Worm (Caenorhabditis elegans) whole organism, L1 larva: ENCODE measurements around the gene F08D12.4.

Experiments
- ces-1 ChIP-seq: fragments of 150-350 bp; optimal IDR thresholded peaks from 2 replicates; lab custom pipeline; 2014; ENCODE audit warnings: missing biosample characterization, missing genetic modification reagents, missing genetic modification characterization
- lin-39 ChIP-seq: fragments of 150-350 bp; optimal IDR thresholded peaks from 2 replicates; lab custom pipeline; 2014; ENCODE audit warnings: missing biosample characterization, missing genetic modification reagents, missing genetic modification characterization
- lsy-2 ChIP-seq, 2 experiments: fragments of 150-350 bp; optimal IDR thresholded peaks; 2 replicates each; lab custom pipeline; 2014; ENCODE audit warnings: missing biosample characterization in 2 of 2, missing genetic modification characterization in 2 of 2
- mef-2 ChIP-seq: fragments of 150-350 bp; optimal IDR thresholded peaks from 2 replicates; lab custom pipeline; 2014; ENCODE audit warnings: missing biosample characterization, missing genetic modification characterization
- nhr-76 ChIP-seq: sonication (generic microtip); optimal IDR thresholded peaks from 2 replicates; lab custom pipeline; 2017; ENCODE audit warnings: missing biosample characterization, missing genetic modification characterization
- nhr-84 ChIP-seq: sonication (generic microtip); optimal IDR thresholded peaks from 2 replicates; lab custom pipeline; 2017; ENCODE audit warnings: missing biosample characterization, missing genetic modification characterization
- nhr-90 ChIP-seq: sonication (generic microtip); optimal IDR thresholded peaks from 2 replicates; lab custom pipeline; 2016; ENCODE audit warnings: mild to moderate bottlenecking, missing genetic modification characterization, missing compliant biosample characterization; ENCODE audit not compliant: poor library complexity
- rnt-1 ChIP-seq: sonication (generic microtip); optimal IDR thresholded peaks from 2 replicates; lab custom pipeline; 2016; ENCODE audit warnings: mild to moderate bottlenecking, missing genetic modification characterization, moderate library complexity, missing compliant biosample characterization
- skn-1 ChIP-seq: fragments of 150-350 bp; optimal IDR thresholded peaks from 2 replicates; lab custom pipeline; 2014; ENCODE audit warnings: missing biosample characterization, missing genetic modification characterization
- sox-4 ChIP-seq: sonication (generic microtip); optimal IDR thresholded peaks from 2 replicates; lab custom pipeline; 2016; ENCODE audit warnings: missing genetic modification characterization, missing compliant biosample characterization
- unc-130 ChIP-seq: fragments of 150-350 bp; optimal IDR thresholded peaks from 2 replicates; lab custom pipeline; 2017; ENCODE audit warnings: missing biosample characterization, missing genetic modification characterization, inconsistent platforms

DNA sequence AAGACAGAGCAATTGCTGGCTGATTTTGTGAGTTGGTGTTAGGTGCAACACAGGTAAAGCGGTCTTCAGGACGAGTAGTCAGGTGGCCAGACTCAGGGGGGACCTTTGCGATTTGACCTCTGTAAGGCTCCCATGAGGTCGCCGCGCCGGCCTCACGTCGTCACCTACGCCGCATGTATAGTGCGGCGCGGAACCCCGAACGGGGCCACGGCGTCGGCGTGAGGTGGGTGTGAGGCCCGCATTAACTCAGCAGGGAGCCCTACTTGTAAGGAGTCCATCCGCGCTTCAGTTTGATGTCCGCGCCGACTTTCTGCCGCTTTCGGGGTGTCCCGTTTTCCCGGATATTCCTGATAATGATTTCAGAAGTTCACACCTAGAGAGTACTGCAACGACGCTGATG, 23.4 kb upstream of the F08D12.4 start:
- TF ChIP-seq rnt-1 (tag; lab: Kevin White, UChicago) (no peak), nhr-84 (tag; lab: Kevin White, UChicago) (no peak), ces-1 (GFP tag; lab: Kevin White, UChicago) (no peak), nhr-76 (tag; lab: Kevin White, UChicago) (no peak), skn-1 (tag; lab: Kevin White, UChicago) (no peak), nhr-90 (tag; lab: Kevin White, UChicago) (no peak), sox-4 (tag; lab: Kevin White, UChicago) (no peak), lsy-2 (tag; optimal IDR thresholded peaks at IDR 0.05; lab: Kevin White, UChicago) (no peak), unc-130 (no peak), lin-39 (no peak), mef-2 (no peak)
